Fruit fly (Drosophila melanogaster): ENCODE results near the gene CG5039.

Gene CG5039

dm6 chr3R:25652066-25652720, 26.3 kb upstream of the CG5039 start:
- TF ChIP-seq CG17801 (GFP tag; optimal IDR thresholded peaks at IDR 0.05; ENCODE audit: partially characterized antibody), result peak; percentile 24

DNA sequence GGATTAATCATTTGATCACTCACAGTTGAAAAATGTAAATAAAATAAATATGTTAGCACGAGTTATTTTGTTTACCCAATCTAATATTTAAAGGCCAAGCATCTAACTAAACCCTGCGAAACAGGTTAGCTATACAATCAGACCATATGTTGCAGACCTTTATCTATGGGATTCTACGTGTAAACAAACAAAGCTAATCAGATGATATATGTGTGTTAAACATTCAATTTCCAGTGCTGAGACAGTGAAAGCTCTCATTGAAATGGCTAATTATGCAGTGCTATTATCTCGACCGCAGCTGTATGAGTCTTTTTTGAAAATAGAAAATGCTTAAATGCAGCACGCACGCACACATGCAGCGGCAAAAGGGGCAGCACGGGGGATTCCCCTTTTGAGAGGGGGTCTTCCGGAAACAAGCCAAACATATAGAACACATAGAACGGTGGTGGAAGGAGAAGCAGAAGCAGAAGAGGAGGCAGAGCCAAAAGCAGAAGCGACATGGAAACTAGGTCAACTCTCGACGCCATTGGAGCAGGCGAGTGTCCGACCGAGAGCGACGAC, 18.5 kb upstream of the CG5039 start:
- no peak for TF ChIP-seq CG17801 (GFP tag; optimal IDR thresholded peaks at IDR 0.05; ENCODE audit: partially characterized antibody)

DNA sequence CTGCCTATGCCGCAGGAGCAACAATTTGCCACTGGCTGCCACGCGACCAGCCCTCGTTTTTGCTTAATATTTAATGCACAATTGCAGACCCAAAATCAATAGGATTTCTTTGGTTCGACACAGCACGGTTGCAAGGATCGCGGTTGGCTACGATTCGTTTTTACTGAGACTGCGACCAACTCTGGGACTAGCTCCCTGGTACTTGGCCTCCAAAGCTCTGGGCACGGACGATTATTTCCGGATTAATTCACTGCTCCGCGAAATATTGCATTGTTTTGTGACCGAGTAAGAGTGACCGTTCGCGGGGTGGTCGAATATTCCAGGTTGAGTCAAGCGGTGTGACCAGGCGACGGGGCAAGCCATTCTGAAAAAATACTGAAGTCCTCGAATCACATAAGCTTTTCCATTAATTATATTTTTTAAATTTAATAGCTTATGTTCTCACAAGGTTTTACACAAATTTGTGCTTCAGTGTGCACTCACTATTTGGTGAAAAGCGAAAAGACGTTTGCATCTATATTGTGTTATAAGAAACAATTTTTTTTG, 17.4 kb upstream of the CG5039 start, which contains the start of gene Tnks:
TSS of gene Tnks (minus strand) at position 302 of the 546 bp plus-strand sequence.
- TF ChIP-seq CG17801 (GFP tag; optimal IDR thresholded peaks at IDR 0.05; ENCODE audit: partially characterized antibody), result no peak

DNA sequence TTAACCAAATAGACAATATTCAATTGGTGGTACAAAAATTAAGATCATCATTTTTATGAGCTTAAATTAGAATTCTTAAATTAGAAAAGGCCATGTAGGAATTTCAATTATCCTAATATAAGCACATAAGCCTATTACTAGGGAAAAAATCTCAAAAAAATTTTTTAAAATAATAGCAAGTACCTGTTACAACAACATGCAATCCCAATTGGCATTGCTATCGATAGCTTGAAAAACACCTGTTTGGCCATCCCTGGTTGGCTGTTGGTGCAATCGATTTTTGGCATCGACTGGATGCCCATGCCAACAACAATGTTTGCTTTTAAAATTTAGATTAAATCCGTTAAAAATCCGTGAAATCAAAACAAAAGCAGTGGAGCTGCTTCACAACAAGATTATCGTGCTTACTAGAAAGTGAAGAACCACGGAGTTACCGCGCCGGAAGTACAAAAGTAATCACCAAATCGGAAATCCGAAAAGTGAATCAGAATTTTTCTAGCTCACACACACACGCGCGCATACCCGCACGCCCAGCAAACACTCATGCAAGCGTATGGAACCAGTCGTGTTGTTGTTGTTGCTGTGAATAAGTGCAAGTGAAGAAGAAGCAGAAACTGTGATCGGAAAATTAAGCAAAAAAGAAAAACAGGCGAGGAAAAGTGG, 16.8 kb upstream of the CG5039 start, which contains the start of gene RASSF8:
TSS of gene RASSF8 (plus strand) at position 265 of the 663 bp plus-strand sequence.
- peak; percentile 48 for TF ChIP-seq CG17801 (GFP tag; optimal IDR thresholded peaks at IDR 0.05; ENCODE audit: partially characterized antibody)

DNA sequence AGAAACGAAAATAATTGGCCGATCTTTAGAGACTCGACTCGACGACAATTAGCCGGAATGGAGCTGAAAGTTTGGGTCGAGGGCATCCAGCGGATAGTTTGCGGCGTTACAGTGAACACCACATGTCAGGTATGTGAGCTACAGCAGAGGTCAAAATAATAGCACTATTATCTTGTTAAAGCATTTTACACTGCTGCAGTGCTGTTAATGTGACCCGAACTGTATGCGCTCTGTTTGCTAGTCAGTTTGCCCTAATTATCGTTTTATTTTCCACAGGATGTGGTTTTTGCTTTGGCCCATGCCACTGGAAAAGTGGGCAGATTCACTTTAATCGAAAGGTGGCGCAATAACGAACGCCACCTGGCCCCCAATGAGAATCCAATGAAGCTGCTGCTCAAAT, 16.1 kb upstream of the CG5039 start:
- no peak for TF ChIP-seq CG17801 (GFP tag; optimal IDR thresholded peaks at IDR 0.05; ENCODE audit: partially characterized antibody)

DNA sequence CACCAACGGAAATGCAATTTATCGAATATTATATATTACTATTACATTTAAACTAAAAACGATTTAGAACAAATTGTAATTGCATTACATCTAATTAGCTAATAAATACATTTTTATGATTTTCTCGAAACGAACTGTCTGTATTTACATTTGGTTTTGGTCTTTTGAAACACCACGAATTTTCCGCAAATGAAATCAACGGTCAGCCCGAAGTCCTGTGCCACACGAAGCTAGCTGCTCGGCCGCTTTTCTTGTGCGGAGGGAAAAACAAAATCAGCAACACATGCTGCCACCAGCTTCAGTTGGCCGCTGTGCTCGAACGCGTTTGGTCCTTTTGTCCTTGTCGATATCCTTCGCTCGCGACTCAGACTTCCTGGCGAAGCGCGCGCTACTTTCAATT, 13.0 kb upstream of the CG5039 start, which contains the start of gene Lgr3:
TSS of gene Lgr3 (plus strand) at position 301 of the 400 bp plus-strand sequence.
- no peak for TF ChIP-seq CG17801 (GFP tag; optimal IDR thresholded peaks at IDR 0.05; ENCODE audit: partially characterized antibody)

DNA sequence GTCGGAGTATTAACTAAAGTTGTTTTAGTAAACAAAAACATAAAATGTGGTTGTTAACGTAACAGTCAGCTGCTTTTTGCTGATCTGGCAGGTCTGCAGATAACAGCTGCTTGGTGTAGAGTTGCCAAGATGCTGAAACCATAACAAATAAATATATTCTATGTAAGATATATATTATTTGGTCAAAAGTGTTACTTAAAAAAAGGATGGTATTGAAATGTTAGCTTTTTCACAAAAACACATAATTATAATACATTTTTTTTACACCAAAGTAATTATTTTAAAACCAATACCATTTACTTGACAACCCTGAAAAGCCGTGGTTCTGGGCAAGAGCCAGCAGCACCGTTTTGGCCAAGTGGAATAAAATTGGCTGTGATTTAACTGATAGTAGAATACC, 2.0 kb downstream of the CG5039 start, which contains the start of the genes CG4743 and Idh3g:
TSS of gene CG4743 (minus strand) at position 23 of the 400 bp plus-strand sequence.
TSS of gene Idh3g (plus strand) at position 318 of the 400 bp plus-strand sequence.
- peak; percentile 99 for TF ChIP-seq CG17801 (GFP tag; optimal IDR thresholded peaks at IDR 0.05; ENCODE audit: partially characterized antibody)

DNA sequence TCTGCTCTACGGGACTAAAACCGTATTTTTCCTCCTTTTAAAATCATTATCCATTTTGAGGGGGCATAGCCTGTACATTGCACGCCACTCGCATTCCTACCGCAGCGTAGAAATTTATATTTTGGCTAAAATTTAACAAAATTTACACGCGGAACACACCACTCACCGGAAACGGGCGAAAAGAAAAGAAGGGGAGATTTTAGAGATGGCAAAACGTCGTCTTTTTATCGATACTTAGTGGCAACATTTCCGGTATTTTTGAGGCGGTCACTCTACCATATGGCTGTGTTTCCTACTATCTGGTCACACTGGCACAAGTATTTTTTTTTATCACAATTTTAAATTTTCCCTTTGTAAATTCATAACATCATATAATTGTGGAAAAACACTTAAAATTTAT, 6.4 kb downstream of the CG5039 start, which contains the start of gene RpL27:
TSS of gene RpL27 (minus strand) at position 193 of the 400 bp plus-strand sequence.
- peak; percentile 90 for TF ChIP-seq CG17801 (GFP tag; optimal IDR thresholded peaks at IDR 0.05; ENCODE audit: partially characterized antibody)

dm6 chr3R:25686698-25687420, 8.4 kb downstream of the CG5039 start, which contains the start of gene CLS:
TSS of gene CLS (minus strand) at chr3R:25687370.
- TF ChIP-seq CG17801 (GFP tag; optimal IDR thresholded peaks at IDR 0.05; ENCODE audit: partially characterized antibody), result no peak

DNA sequence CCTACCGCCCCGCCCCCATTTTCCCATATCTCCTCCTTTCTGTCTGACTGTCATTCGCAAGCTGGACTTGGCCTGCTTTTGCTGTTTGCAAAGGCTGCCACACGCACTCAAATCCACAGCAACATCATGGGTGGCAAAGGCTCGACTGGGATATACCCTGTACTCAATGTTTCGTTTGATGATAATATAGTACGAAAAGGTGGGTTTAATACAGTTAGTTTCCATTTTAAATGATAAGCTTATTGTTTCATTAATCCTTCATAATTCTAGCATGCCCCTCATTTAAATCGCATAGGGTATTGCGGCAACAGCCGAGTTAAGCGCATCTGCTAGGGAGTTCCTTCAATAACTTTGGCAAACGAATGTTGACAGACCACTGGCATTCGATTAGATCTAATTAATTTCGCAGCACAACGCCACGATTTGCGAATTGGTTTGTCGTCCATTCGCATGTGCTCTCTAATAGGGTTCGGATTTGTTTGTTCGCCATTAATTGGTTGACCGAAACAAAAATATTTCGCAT, 15.7 kb downstream of the CG5039 start:
- no peak for TF ChIP-seq CG17801 (GFP tag; optimal IDR thresholded peaks at IDR 0.05; ENCODE audit: partially characterized antibody)

- no peak for TF ChIP-seq CG17801 (GFP tag; optimal IDR thresholded peaks at IDR 0.05; ENCODE audit: partially characterized antibody)
Measured at dm6 chr3R:25720024-25720574, 41.6 kb downstream of the CG5039 start.

dm6 chr3R:25721030-25721429, 42.5 kb downstream of the CG5039 start:
- TF ChIP-seq CG17801 (GFP tag; optimal IDR thresholded peaks at IDR 0.05; ENCODE audit: partially characterized antibody), result no peak

dm6 chr3R:25723795-25724194, 45.3 kb downstream of the CG5039 start:
- no peak for TF ChIP-seq CG17801 (GFP tag; optimal IDR thresholded peaks at IDR 0.05; ENCODE audit: partially characterized antibody)

Measured in ovary, adult (tissue).